Worm (Caenorhabditis elegans): Measurements from ENCODE around the gene clec-10.

DNA sequence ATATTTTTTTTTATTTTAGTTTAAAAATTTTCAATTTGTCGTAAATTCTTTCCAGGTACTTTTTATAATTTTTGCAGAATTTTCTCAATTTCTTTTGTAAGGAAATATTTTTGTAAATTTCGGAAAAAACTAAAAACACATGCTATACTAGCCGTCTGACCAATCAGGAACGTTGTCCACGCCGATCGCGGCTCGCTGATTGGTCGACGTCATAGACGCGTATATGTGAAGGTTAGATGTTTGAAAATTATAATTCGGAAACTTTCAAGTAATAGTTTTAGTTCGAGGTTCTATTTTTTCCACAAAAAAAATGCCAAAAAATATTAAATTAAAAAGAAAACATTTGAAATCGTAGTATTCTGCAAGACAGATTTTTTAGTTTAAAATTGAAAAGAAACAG lies 30.2 kb upstream of the clec-10 start:
- TF ChIP-seq nhr-237 (tag; optimal IDR thresholded peaks at IDR 0.05) = no peak
- no peak for TF ChIP-seq daf-16 (GFP tag; optimal IDR thresholded peaks at IDR 0.05)
- TF ChIP-seq daf-16 (tag; optimal IDR thresholded peaks at IDR 0.05) = no peak
- TF ChIP-seq ama-1 (optimal IDR thresholded peaks at IDR 0.05) = no peak
- TF ChIP-seq nhr-76 (tag; optimal IDR thresholded peaks at IDR 0.05) = no peak
- no peak for TF ChIP-seq nhr-28 (tag; optimal IDR thresholded peaks at IDR 0.05)
- no peak for TF ChIP-seq nhr-48 (tag; optimal IDR thresholded peaks at IDR 0.05)
- TF ChIP-seq php-3 (GFP tag; IDR thresholded peaks at IDR 0.05) = no peak
- no peak for TF ChIP-seq ces-1 (GFP tag; optimal IDR thresholded peaks at IDR 0.05)
